Fruit fly (Drosophila melanogaster) whole organism, embryonic: ENCODE results near the gene Jhbp3.

Experiments used
- CG11093 ChIP-seq: fragments of 200-800 bp; sonication (Bioruptor generic); IDR thresholded peaks from 3 replicates; pipeline ENCODE4 v1.3.6; 2022; ENCODE audit warnings: missing biosample characterization, missing genetic modification characterization
- CG11247 ChIP-seq: fragments of 200-800 bp; sonication (Bioruptor generic); IDR thresholded peaks from 2 replicates; pipeline ENCODE4 v1.3.6; 2022; ENCODE audit warnings: missing biosample characterization, missing genetic modification characterization
- CG11695 ChIP-seq: fragments of 200-800 bp; sonication (Bioruptor generic); IDR thresholded peaks from 3 replicates; pipeline ENCODE4 v1.3.6; 2022; ENCODE audit warnings: missing biosample characterization, missing genetic modification characterization
- CG13287 ChIP-seq: fragments of 200-800 bp; sonication (Bioruptor generic); IDR thresholded peaks from 2 replicates; pipeline ENCODE4 v1.3.6; 2022; ENCODE audit warnings: missing biosample characterization, missing genetic modification characterization; ENCODE audit not compliant: partially characterized antibody
- CG14050 ChIP-seq: fragments of 200-800 bp; sonication (Bioruptor generic); IDR thresholded peaks from 3 replicates; pipeline ENCODE4 v1.3.6; 2022; ENCODE audit warnings: missing biosample characterization, missing genetic modification characterization
- CG14667 ChIP-seq: fragments of 200-800 bp; sonication (Bioruptor generic); IDR thresholded peaks from 2 replicates; pipeline ENCODE4 v1.3.6; 2022; ENCODE audit warnings: missing biosample characterization, missing genetic modification characterization
- CG16813 ChIP-seq: fragments of 200-800 bp; sonication (Bioruptor generic); IDR thresholded peaks from 3 replicates; pipeline ENCODE4 v1.3.6; 2022; ENCODE audit warnings: missing biosample characterization, missing genetic modification characterization; ENCODE audit not compliant: partially characterized antibody
- CG16815 ChIP-seq: fragments of 200-800 bp; sonication (Bioruptor generic); optimal IDR thresholded peaks from 3 replicates; lab custom pipeline; 2017; ENCODE audit warnings: missing biosample characterization, mild to moderate bottlenecking, missing genetic modification characterization
- CG17385 ChIP-seq: fragments of 200-800 bp; sonication (Bioruptor generic); optimal IDR thresholded peaks from 3 replicates; lab custom pipeline; 2018; ENCODE audit warnings: missing biosample characterization, mild to moderate bottlenecking, missing genetic modification characterization
- CG18619 ChIP-seq: fragments of 200-800 bp; sonication (Bioruptor generic); optimal IDR thresholded peaks from 3 replicates; lab custom pipeline; 2017; ENCODE audit warnings: missing biosample characterization, mild to moderate bottlenecking, missing genetic modification characterization
- CG2202 ChIP-seq: fragments of 200-800 bp; sonication (Bioruptor generic); optimal IDR thresholded peaks from 2 replicates; lab custom pipeline; 2018; ENCODE audit warnings: missing biosample characterization, mild to moderate bottlenecking, missing genetic modification characterization
- CG3065 ChIP-seq: fragments of 200-800 bp; sonication (Bioruptor generic); optimal IDR thresholded peaks from 2 replicates; lab custom pipeline; 2016; ENCODE audit warnings: missing biosample characterization, missing genetic modification characterization
- CG32767 ChIP-seq: fragments of 200-800 bp; sonication (Bioruptor generic); IDR thresholded peaks from 2 replicates; pipeline ENCODE4 v1.3.6; 2022; ENCODE audit warnings: missing biosample characterization, missing genetic modification characterization
- CG33557 ChIP-seq: fragments of 200-800 bp; sonication (Bioruptor generic); optimal IDR thresholded peaks from 2 replicates; lab custom pipeline; 2019; ENCODE audit warnings: missing biosample characterization, mild to moderate bottlenecking, missing genetic modification characterization, moderate library complexity
- CG4707 ChIP-seq: fragments of 200-800 bp; sonication (Bioruptor generic); optimal IDR thresholded peaks from 2 replicates; lab custom pipeline; 2018; ENCODE audit warnings: missing biosample characterization, mild to moderate bottlenecking, missing genetic modification characterization, moderate library complexity
- CG6254 ChIP-seq: fragments of 200-800 bp; sonication (Bioruptor generic); optimal IDR thresholded peaks from 3 replicates; lab custom pipeline; 2017; ENCODE audit warnings: mild to moderate bottlenecking, missing biosample characterization, missing genetic modification reagents, missing genetic modification characterization
- CG6683 ChIP-seq: fragments of 200-800 bp; sonication (Bioruptor generic); optimal IDR thresholded peaks from 2 replicates; lab custom pipeline; 2017; ENCODE audit warnings: missing biosample characterization, mild to moderate bottlenecking, missing genetic modification characterization, missing genetic modification reagents
- D19A ChIP-seq: fragments of 200-800 bp; optimal IDR thresholded peaks from 3 replicates; lab custom pipeline; 2019; ENCODE audit warnings: missing biosample characterization, mild to moderate bottlenecking, missing genetic modification characterization, moderate library complexity
- Dip3 ChIP-seq: fragments of 200-800 bp; sonication (Bioruptor generic); optimal IDR thresholded peaks from 3 replicates; lab custom pipeline; 2016; ENCODE audit warnings: missing biosample characterization, missing genetic modification characterization
- Doc2 ChIP-seq: fragments of 200-800 bp; sonication (Bioruptor generic); IDR thresholded peaks from 2 replicates; pipeline ENCODE4 v1.3.6; 2022; ENCODE audit warnings: missing biosample characterization, missing genetic modification characterization
- Hsf ChIP-seq: fragments of 200-800 bp; sonication (Bioruptor generic); optimal IDR thresholded peaks from 3 replicates; lab custom pipeline; 2016; ENCODE audit warnings: missing biosample characterization, missing genetic modification characterization
- Kr ChIP-seq: fragments of 200-800 bp; sonication (Bioruptor generic); optimal IDR thresholded peaks from 2 replicates; lab custom pipeline; 2017; ENCODE audit warnings: missing biosample characterization, mild to moderate bottlenecking, missing genetic modification characterization
- Mad ChIP-seq: fragments of 200-800 bp; sonication (Bioruptor generic); optimal IDR thresholded peaks from 2 replicates; lab custom pipeline; 2016; ENCODE audit warnings: missing biosample characterization, missing genetic modification characterization
- Side ChIP-seq: fragments of 200-800 bp; sonication (Bioruptor generic); optimal IDR thresholded peaks from 2 replicates; lab custom pipeline; 2016; ENCODE audit warnings: missing biosample characterization, missing genetic modification characterization
- Spps ChIP-seq: fragments of 200-800 bp; sonication (Bioruptor generic); optimal IDR thresholded peaks from 2 replicates; lab custom pipeline; 2018; ENCODE audit warnings: missing biosample characterization, mild to moderate bottlenecking, missing genetic modification characterization
- chif ChIP-seq, 2 experiments: fragments of 200-800 bp; sonication (Bioruptor generic); optimal IDR thresholded peaks; 3 replicates each; lab custom pipeline; 2016; ENCODE audit warnings: missing biosample characterization in 2 of 2, missing genetic modification characterization in 2 of 2
- ci ChIP-seq: fragments of 200-800 bp; sonication (Bioruptor generic); IDR thresholded peaks from 3 replicates; pipeline ENCODE4 v1.3.6; 2022; ENCODE audit warnings: missing biosample characterization, missing genetic modification characterization
- crc ChIP-seq: fragments of 200-800 bp; sonication (Bioruptor generic); optimal IDR thresholded peaks from 2 replicates; lab custom pipeline; 2016; ENCODE audit warnings: missing biosample characterization, missing genetic modification characterization
- dati ChIP-seq: fragments of 200-800 bp; sonication (Bioruptor generic); IDR thresholded peaks from 2 replicates; pipeline ENCODE4 v1.3.6; 2022; ENCODE audit warnings: missing biosample characterization, missing genetic modification characterization
- disco-r ChIP-seq: fragments of 200-800 bp; sonication (Bioruptor generic); optimal IDR thresholded peaks from 2 replicates; lab custom pipeline; 2016; ENCODE audit warnings: missing biosample characterization, missing genetic modification characterization
- dysf ChIP-seq: fragments of 200-800 bp; sonication (Bioruptor generic); IDR thresholded peaks from 3 replicates; pipeline ENCODE4 v1.3.6; 2022; ENCODE audit warnings: missing biosample characterization, missing genetic modification characterization
- gro ChIP-seq: fragments of 200-800 bp; sonication (Bioruptor generic); optimal IDR thresholded peaks from 2 replicates; lab custom pipeline; 2016; ENCODE audit warnings: missing biosample characterization, missing genetic modification characterization
- gt ChIP-seq: fragments of 200-800 bp; sonication (Bioruptor generic); IDR thresholded peaks from 2 replicates; pipeline ENCODE4 v1.3.6; 2022; ENCODE audit warnings: missing biosample characterization, missing genetic modification characterization
- hbn ChIP-seq: fragments of 200-800 bp; sonication (Bioruptor generic); IDR thresholded peaks from 2 replicates; pipeline ENCODE4 v1.3.6; 2022; ENCODE audit warnings: missing biosample characterization, missing genetic modification characterization; ENCODE audit not compliant: partially characterized antibody
- kah ChIP-seq: fragments of 200-800 bp; sonication (Bioruptor generic); optimal IDR thresholded peaks from 2 replicates; lab custom pipeline; 2018; ENCODE audit warnings: missing biosample characterization, mild to moderate bottlenecking, missing genetic modification characterization
- kni ChIP-seq: fragments of 200-800 bp; sonication (Bioruptor generic); optimal IDR thresholded peaks from 3 replicates; lab custom pipeline; 2017; ENCODE audit warnings: mild to moderate bottlenecking, missing biosample characterization, missing genetic modification reagents, missing genetic modification characterization
- mam ChIP-seq: fragments of 200-800 bp; sonication (Bioruptor generic); optimal IDR thresholded peaks from 3 replicates; lab custom pipeline; 2016; ENCODE audit warnings: missing biosample characterization, missing genetic modification characterization
- mld ChIP-seq: fragments of 200-800 bp; sonication (Bioruptor generic); IDR thresholded peaks from 3 replicates; pipeline ENCODE4 v1.3.6; 2022; ENCODE audit warnings: missing biosample characterization, missing genetic modification characterization; ENCODE audit not compliant: partially characterized antibody
- odd ChIP-seq: fragments of 200-800 bp; sonication (Bioruptor generic); optimal IDR thresholded peaks from 2 replicates; lab custom pipeline; 2017; ENCODE audit warnings: missing biosample characterization, mild to moderate bottlenecking, missing genetic modification characterization
- peb ChIP-seq: fragments of 200-800 bp; sonication (Bioruptor generic); IDR thresholded peaks from 2 replicates; pipeline ENCODE4 v1.3.6; 2022; ENCODE audit warnings: missing biosample characterization, missing genetic modification characterization
- pho ChIP-seq: fragments of 200-800 bp; sonication (Bioruptor generic); optimal IDR thresholded peaks from 2 replicates; lab custom pipeline; 2016; ENCODE audit warnings: missing biosample characterization, missing genetic modification characterization
- psq ChIP-seq: fragments of 200-800 bp; sonication (Bioruptor generic); optimal IDR thresholded peaks from 2 replicates; lab custom pipeline; 2017; ENCODE audit warnings: missing biosample characterization, missing genetic modification characterization
- run ChIP-seq: fragments of 200-800 bp; sonication (Bioruptor generic); optimal IDR thresholded peaks from 3 replicates; lab custom pipeline; 2018; ENCODE audit warnings: missing biosample characterization, mild to moderate bottlenecking, missing genetic modification characterization
- sens-2 ChIP-seq: fragments of 200-800 bp; sonication (Bioruptor generic); IDR thresholded peaks from 2 replicates; pipeline ENCODE4 v1.3.6; 2022; ENCODE audit warnings: missing biosample characterization, missing genetic modification characterization
- sob ChIP-seq: fragments of 200-800 bp; sonication (Bioruptor generic); IDR thresholded peaks from 2 replicates; pipeline ENCODE4 v1.3.6; 2022; ENCODE audit warnings: missing biosample characterization, missing genetic modification characterization
- tap ChIP-seq: fragments of 200-800 bp; optimal IDR thresholded peaks from 3 replicates; lab custom pipeline; 2019; ENCODE audit warnings: missing biosample characterization, mild to moderate bottlenecking, missing genetic modification characterization, moderate library complexity
- vfl ChIP-seq: fragments of 200-800 bp; sonication (Bioruptor generic); optimal IDR thresholded peaks from 2 replicates; lab custom pipeline; 2016; ENCODE audit warnings: missing biosample characterization, missing genetic modification characterization
- vnd ChIP-seq: fragments of 200-800 bp; sonication (Bioruptor generic); IDR thresholded peaks from 3 replicates; pipeline ENCODE4 v1.3.6; 2022; ENCODE audit warnings: missing biosample characterization, missing genetic modification characterization; ENCODE audit not compliant: partially characterized antibody

The Jhbp3 gene

dm6 chr3R:4974514-4975314 is 19.7 kb upstream of the Jhbp3 start (continued):
- TF ChIP-seq dysf (GFP tag; lab: Robert Waterston, UW): 0 out of 3 replicates have a peak, but pooled peaks have one; percentile 34
- no peak for TF ChIP-seq CG13287 (GFP tag; lab: Robert Waterston, UW)
- TF ChIP-seq Kr (GFP tag; lab: Kevin White, UChicago): no peak
- TF ChIP-seq vfl (GFP tag; lab: Kevin White, UChicago): no peak
- no peak for TF ChIP-seq CG2202 (tag; lab: Kevin White, UChicago)
- peak; percentile 0 for TF ChIP-seq CG18619 (GFP tag; lab: Kevin White, UChicago)
- TF ChIP-seq disco-r (GFP tag; lab: Kevin White, UChicago): no peak
- no peak for TF ChIP-seq Doc2 (GFP tag; lab: Robert Waterston, UW)
- TF ChIP-seq ci: peak; percentile 60
- TF ChIP-seq peb (GFP tag; lab: Robert Waterston, UW): no peak
- no peak for TF ChIP-seq Dip3
- peak in 1 of 2 experiments; percentile 11 for TF ChIP-seq chif (GFP tag; optimal IDR thresholded peaks at IDR 0.05; lab: Kevin White, UChicago)
- peak; percentile 13 for TF ChIP-seq CG4707 (GFP tag; lab: Kevin White, UChicago)
- TF ChIP-seq Side: peak; percentile 10
- 0 out of 3 replicates have a peak, but pooled peaks have one; percentile 23 for TF ChIP-seq CG16813 (GFP tag; lab: Robert Waterston, UW)
- TF ChIP-seq CG11093 (GFP tag; lab: Robert Waterston, UW): 0 out of 3 replicates have a peak, but pooled peaks have one; percentile 19
- TF ChIP-seq CG11247: no peak
- TF ChIP-seq pho (GFP tag; lab: Kevin White, UChicago): no peak
- TF ChIP-seq psq (GFP tag; lab: Kevin White, UChicago): no peak
- TF ChIP-seq CG33557 (GFP tag; lab: Kevin White, UChicago): no peak
- no peak for TF ChIP-seq CG16815 (GFP tag; lab: Kevin White, UChicago)

DNA sequence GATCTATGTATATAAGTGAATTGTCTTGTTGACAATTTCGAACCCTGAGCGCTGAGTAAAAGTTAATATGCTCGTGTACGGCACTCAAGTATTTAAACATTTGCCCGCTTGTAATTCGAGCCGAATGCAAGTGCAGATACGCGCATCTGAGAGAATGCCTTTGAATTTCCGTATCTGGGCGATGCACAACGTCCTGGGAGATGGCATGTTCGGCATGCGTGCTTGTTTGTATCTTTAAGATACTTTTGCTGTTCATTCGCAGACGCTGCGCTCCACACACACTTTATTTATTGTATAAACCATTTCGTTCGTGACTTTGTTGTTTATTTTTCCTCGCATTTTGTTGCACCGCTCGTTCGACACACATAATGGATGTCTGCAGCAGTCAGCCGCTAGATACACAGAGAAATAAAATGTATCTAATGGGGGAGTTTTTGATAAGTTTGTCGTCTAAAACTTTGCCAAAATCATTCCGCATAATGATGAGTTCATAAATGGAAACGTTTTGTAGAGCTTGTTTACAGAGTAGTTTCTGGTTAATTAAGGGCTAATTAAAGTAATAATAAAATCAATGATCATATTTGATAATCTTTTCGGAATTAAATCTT is 18.8 kb upstream of the Jhbp3 start:
- no peak for TF ChIP-seq odd (GFP tag; lab: Kevin White, UChicago)
- no peak for TF ChIP-seq mam (GFP tag; lab: Kevin White, UChicago)
- no peak for TF ChIP-seq gro
- no peak for TF ChIP-seq CG13287 (GFP tag; lab: Robert Waterston, UW)
- no peak for TF ChIP-seq CG32767 (GFP tag; lab: Robert Waterston, UW)
- no peak for TF ChIP-seq mld
- no peak for TF ChIP-seq CG6254 (GFP tag; lab: Kevin White, UChicago)
- TF ChIP-seq crc (GFP tag; lab: Kevin White, UChicago): no peak
- no peak for TF ChIP-seq CG14050 (GFP tag; lab: Robert Waterston, UW)
- TF ChIP-seq CG6683 (GFP tag; lab: Kevin White, UChicago): no peak
- no peak for TF ChIP-seq kah (GFP tag; lab: Kevin White, UChicago)
- peak; percentile 26 for TF ChIP-seq kni (GFP tag; lab: Kevin White, UChicago)
- TF ChIP-seq CG14667: no peak
- TF ChIP-seq CG17385 (GFP tag; lab: Kevin White, UChicago): no peak
- no peak for TF ChIP-seq CG11695 (GFP tag; lab: Robert Waterston, UW)
- no peak for TF ChIP-seq Spps (tag; lab: Kevin White, UChicago)
- no peak for TF ChIP-seq gt (GFP tag; lab: Robert Waterston, UW)
- TF ChIP-seq Hsf: no peak
- no peak for TF ChIP-seq Mad (GFP tag; lab: Kevin White, UChicago)
- TF ChIP-seq CG3065: no peak
- TF ChIP-seq sens-2: no peak
- no peak for TF ChIP-seq run (tag; lab: Kevin White, UChicago)
- peak; percentile 26 for TF ChIP-seq D19A
- no peak for TF ChIP-seq sob
- TF ChIP-seq vnd (GFP tag; lab: Robert Waterston, UW): no peak
- TF ChIP-seq tap: peak; percentile 22
- TF ChIP-seq hbn (GFP tag; lab: Robert Waterston, UW): no peak
- TF ChIP-seq dati (GFP tag; lab: Robert Waterston, UW): peak; percentile 5; the same call in 1 of the 2 replicates
